Worm (Caenorhabditis elegans): ENCODE measurements around the gene rpl-7A.

Gene rpl-7A

DNA sequence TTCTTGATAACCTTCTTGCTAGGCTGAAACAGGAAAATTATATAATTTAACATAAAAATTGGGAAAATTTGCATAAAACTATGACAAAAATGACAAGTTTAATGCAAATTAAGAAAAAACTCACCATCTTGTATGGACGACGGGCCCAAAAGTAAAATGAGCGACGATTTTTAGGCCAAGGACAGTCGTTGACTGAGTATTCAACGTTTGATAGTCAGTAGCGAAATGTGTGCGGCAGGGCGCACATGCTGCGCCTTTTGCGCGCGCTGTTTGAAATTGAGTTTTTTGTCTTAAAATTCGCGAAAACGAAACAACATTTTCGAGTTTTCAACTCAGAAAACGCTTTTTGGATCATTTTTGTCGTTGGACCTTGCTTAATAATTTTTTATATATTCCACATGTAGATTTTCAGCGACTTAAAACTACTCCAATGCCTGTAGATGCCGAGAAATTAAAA lies at the start of gene rpl-7A, which contains the start of gene set-21:
Gene rpl-7A (minus strand): TSS at position 153 of the 457 bp plus-strand sequence.
Gene set-21 (plus strand): TSS at position 407 of the 457 bp plus-strand sequence.
- peak; percentile 47 for TF ChIP-seq elt-2 (tag; optimal IDR thresholded peaks at IDR 0.05)
- TF ChIP-seq ceh-14 (tag; optimal IDR thresholded peaks at IDR 0.05) = peak; percentile 62
- TF ChIP-seq ceh-34 (tag; optimal IDR thresholded peaks at IDR 0.05) = peak; percentile 90
- no peak for TF ChIP-seq elt-4 (tag; optimal IDR thresholded peaks at IDR 0.05)
- TF ChIP-seq hlh-6 (tag; optimal IDR thresholded peaks at IDR 0.05) = no peak
- TF ChIP-seq ceh-48 (tag; optimal IDR thresholded peaks at IDR 0.05) = peak; percentile 40
- no peak for TF ChIP-seq nhr-232 (tag; optimal IDR thresholded peaks at IDR 0.05)
- TF ChIP-seq hlh-8 (tag; optimal IDR thresholded peaks at IDR 0.05) = no peak
- no peak for TF ChIP-seq unc-55 (GFP tag; optimal IDR thresholded peaks at IDR 0.05)
- TF ChIP-seq ets-4 (tag; optimal IDR thresholded peaks at IDR 0.05) = peak; percentile 7
- TF ChIP-seq ceh-22 (tag; optimal IDR thresholded peaks at IDR 0.05) = no peak
- TF ChIP-seq ceh-18 (tag; optimal IDR thresholded peaks at IDR 0.05) = peak; percentile 82
- no peak for TF ChIP-seq pros-1 (tag; optimal IDR thresholded peaks at IDR 0.05)
- peak; percentile 16 for TF ChIP-seq T23F11.4 (GFP tag; optimal IDR thresholded peaks at IDR 0.05)
- no peak for TF ChIP-seq sox-4 (tag; optimal IDR thresholded peaks at IDR 0.05)
- TF ChIP-seq fkh-10 (GFP tag; optimal IDR thresholded peaks at IDR 0.05) = no peak
- no peak for TF ChIP-seq K09A11.1 (tag; optimal IDR thresholded peaks at IDR 0.05; ENCODE audit: insufficient read depth)
- TF ChIP-seq rnt-1 (tag; optimal IDR thresholded peaks at IDR 0.05) = peak; percentile 68
- TF ChIP-seq C38D4.7 (GFP tag; optimal IDR thresholded peaks at IDR 0.05) = no peak
- no peak for TF ChIP-seq lim-6 (tag; optimal IDR thresholded peaks at IDR 0.05)
- TF ChIP-seq eyg-1 (tag; optimal IDR thresholded peaks at IDR 0.05) = no peak
- TF ChIP-seq ceh-2 (tag; optimal IDR thresholded peaks at IDR 0.05) = peak; percentile 15
- no peak for TF ChIP-seq pag-3 (tag; optimal IDR thresholded peaks at IDR 0.05; ENCODE audit: borderline replicate concordance)
- no peak for TF ChIP-seq syd-9 (tag; optimal IDR thresholded peaks at IDR 0.05)
- TF ChIP-seq nfya-1 (tag; optimal IDR thresholded peaks at IDR 0.05) = peak; percentile 85
- TF ChIP-seq Y22D7AL.16 (tag; optimal IDR thresholded peaks at IDR 0.05) = no peak
- peak; percentile 43 for TF ChIP-seq hlh-30 (tag; optimal IDR thresholded peaks at IDR 0.05; ENCODE audit: insufficient read depth)
- no peak for TF ChIP-seq pat-9 (tag; optimal IDR thresholded peaks at IDR 0.05)
- TF ChIP-seq ceh-9 (tag; optimal IDR thresholded peaks at IDR 0.05) = no peak
- TF ChIP-seq ttx-3 (tag; optimal IDR thresholded peaks at IDR 0.05) = no peak
- peak; percentile 64 for TF ChIP-seq madf-2 (tag; optimal IDR thresholded peaks at IDR 0.05)
- TF ChIP-seq dve-1 (tag; optimal IDR thresholded peaks at IDR 0.05) = peak; percentile 65
- peak; percentile 71 for TF ChIP-seq unc-86 (tag; optimal IDR thresholded peaks at IDR 0.05)
- TF ChIP-seq fax-1 (tag; optimal IDR thresholded peaks at IDR 0.05) = no peak
- peak; percentile 80 for TF ChIP-seq tbx-2 (tag; optimal IDR thresholded peaks at IDR 0.05)
- no peak for TF ChIP-seq pax-1 (tag; optimal IDR thresholded peaks at IDR 0.05)
- TF ChIP-seq ceh-24 (tag; optimal IDR thresholded peaks at IDR 0.05) = no peak
- TF ChIP-seq sdc-2 (tag; optimal IDR thresholded peaks at IDR 0.05) = no peak
- TF ChIP-seq unc-42 (tag; optimal IDR thresholded peaks at IDR 0.05) = peak; percentile 79
- no peak for TF ChIP-seq hlh-13 (GFP tag; optimal IDR thresholded peaks at IDR 0.05)
- no peak for TF ChIP-seq ceh-6 (GFP tag; optimal IDR thresholded peaks at IDR 0.05)
- TF ChIP-seq ceh-45 (GFP tag; IDR thresholded peaks at IDR 0.05) = peak; percentile 13; the same call in 1 of the 2 replicates
- TF ChIP-seq ref-2 (tag; optimal IDR thresholded peaks at IDR 0.05) = peak; percentile 88
- peak; percentile 14 for TF ChIP-seq F13H6.1 (tag; optimal IDR thresholded peaks at IDR 0.05)
- peak; percentile 15 for TF ChIP-seq tbx-7 (tag; optimal IDR thresholded peaks at IDR 0.05)
- TF ChIP-seq che-1 (tag; optimal IDR thresholded peaks at IDR 0.05) = no peak
- TF ChIP-seq ceh-31 (tag; optimal IDR thresholded peaks at IDR 0.05) = peak; percentile 81
- peak; percentile 27; the same call in 1 of the 2 replicates for TF ChIP-seq sox-2 (GFP tag; IDR thresholded peaks at IDR 0.05)
- no peak for TF ChIP-seq lin-11 (tag; optimal IDR thresholded peaks at IDR 0.05)
- TF ChIP-seq ama-1 (optimal IDR thresholded peaks at IDR 0.05) = no peak
- no peak for TF ChIP-seq hlh-15 (tag; optimal IDR thresholded peaks at IDR 0.05)
- TF ChIP-seq gmeb-2 (tag; optimal IDR thresholded peaks at IDR 0.05) = no peak
- peak; percentile 13 for TF ChIP-seq pha-2 (tag; optimal IDR thresholded peaks at IDR 0.05)

Data from whole organism, late embryonic.